Fruit fly (Drosophila melanogaster) whole organism, embryonic: ENCODE results near the gene CG11703.

Experiments used
- BtbVII ChIP-seq: fragments of 200-800 bp; sonication (Bioruptor generic); optimal IDR thresholded peaks from 3 replicates; lab custom pipeline; 2017; ENCODE audit warnings: missing biosample characterization, mild to moderate bottlenecking, missing genetic modification characterization
- Bteb2 ChIP-seq: fragments of 200-800 bp; sonication (Bioruptor generic); optimal IDR thresholded peaks from 2 replicates; lab custom pipeline; 2016; ENCODE audit warnings: missing biosample characterization, missing genetic modification characterization
- CG10147 ChIP-seq: fragments of 200-800 bp; sonication (Bioruptor generic); optimal IDR thresholded peaks from 2 replicates; lab custom pipeline; 2019; ENCODE audit warnings: missing biosample characterization, mild to moderate bottlenecking, missing genetic modification characterization, moderate library complexity
- CG11695 ChIP-seq: fragments of 200-800 bp; sonication (Bioruptor generic); IDR thresholded peaks from 3 replicates; pipeline ENCODE4 v1.3.6; 2022; ENCODE audit warnings: missing biosample characterization, missing genetic modification characterization
- CG12071 ChIP-seq: fragments of 200-800 bp; sonication (Bioruptor generic); optimal IDR thresholded peaks from 3 replicates; lab custom pipeline; 2018; ENCODE audit warnings: missing biosample characterization, mild to moderate bottlenecking, missing genetic modification characterization
- CG12104 ChIP-seq: fragments of 200-800 bp; sonication (Bioruptor generic); optimal IDR thresholded peaks from 3 replicates; lab custom pipeline; 2016; ENCODE audit warnings: missing biosample characterization, missing genetic modification characterization
- CG12659 ChIP-seq: fragments of 200-800 bp; sonication (Bioruptor generic); optimal IDR thresholded peaks from 3 replicates; lab custom pipeline; 2017; ENCODE audit warnings: mild to moderate bottlenecking, missing biosample characterization, missing genetic modification reagents, missing genetic modification characterization
- CG13424 ChIP-seq: fragments of 200-800 bp; sonication (Bioruptor generic); optimal IDR thresholded peaks from 2 replicates; lab custom pipeline; 2019; ENCODE audit warnings: missing biosample characterization, mild to moderate bottlenecking, missing genetic modification characterization, moderate library complexity
- CG15269 ChIP-seq: fragments of 200-800 bp; sonication (Bioruptor generic); optimal IDR thresholded peaks from 2 replicates; lab custom pipeline; 2018; ENCODE audit warnings: missing biosample characterization, mild to moderate bottlenecking, missing genetic modification characterization, moderate library complexity
- CG15479 ChIP-seq: fragments of 200-800 bp; sonication (Bioruptor generic); optimal IDR thresholded peaks from 3 replicates; lab custom pipeline; 2019; ENCODE audit warnings: missing biosample characterization, mild to moderate bottlenecking, missing genetic modification characterization, moderate library complexity
- CG1603 ChIP-seq: fragments of 200-800 bp; sonication (Bioruptor generic); optimal IDR thresholded peaks from 2 replicates; lab custom pipeline; 2019; ENCODE audit warnings: missing biosample characterization, mild to moderate bottlenecking, missing genetic modification characterization, moderate library complexity
- CG17359 ChIP-seq: fragments of 200-800 bp; sonication (Bioruptor generic); optimal IDR thresholded peaks from 3 replicates; lab custom pipeline; 2018; ENCODE audit warnings: missing biosample characterization, mild to moderate bottlenecking, missing genetic modification characterization, moderate library complexity
- CG17361 ChIP-seq: fragments of 200-800 bp; sonication (Bioruptor generic); IDR thresholded peaks from 3 replicates; pipeline ENCODE4 v1.3.6; 2022; ENCODE audit warnings: missing biosample characterization, missing genetic modification characterization
- CG18476 ChIP-seq: fragments of 200-800 bp; sonication (Bioruptor generic); optimal IDR thresholded peaks from 2 replicates; lab custom pipeline; 2016; ENCODE audit warnings: missing biosample characterization, mild to moderate bottlenecking, missing genetic modification characterization
- CG30403 ChIP-seq: fragments of 200-800 bp; sonication (Bioruptor generic); optimal IDR thresholded peaks from 3 replicates; lab custom pipeline; 2016; ENCODE audit warnings: missing biosample characterization, missing genetic modification characterization
- CG31441 ChIP-seq: fragments of 200-800 bp; sonication (Bioruptor generic); IDR thresholded peaks from 2 replicates; pipeline ENCODE4 v1.3.6; 2022; ENCODE audit warnings: missing biosample characterization, missing genetic modification characterization
- CG34224 ChIP-seq: fragments of 200-800 bp; sonication (Bioruptor generic); IDR thresholded peaks from 3 replicates; pipeline ENCODE4 v1.3.6; 2022; ENCODE audit warnings: missing biosample characterization, missing genetic modification characterization; ENCODE audit not compliant: partially characterized antibody
- CG3995 ChIP-seq: fragments of 200-800 bp; sonication (Bioruptor generic); optimal IDR thresholded peaks from 3 replicates; lab custom pipeline; 2016; ENCODE audit warnings: missing biosample characterization, missing genetic modification characterization
- CG4707 ChIP-seq: fragments of 200-800 bp; sonication (Bioruptor generic); optimal IDR thresholded peaks from 2 replicates; lab custom pipeline; 2018; ENCODE audit warnings: missing biosample characterization, mild to moderate bottlenecking, missing genetic modification characterization, moderate library complexity
- CG5180 ChIP-seq: fragments of 200-800 bp; sonication (Bioruptor generic); optimal IDR thresholded peaks from 3 replicates; lab custom pipeline; 2017; ENCODE audit warnings: missing biosample characterization, missing genetic modification characterization, mild to moderate bottlenecking, moderate library complexity, missing genetic modification reagents
- CG6683 ChIP-seq: fragments of 200-800 bp; sonication (Bioruptor generic); optimal IDR thresholded peaks from 2 replicates; lab custom pipeline; 2017; ENCODE audit warnings: missing biosample characterization, mild to moderate bottlenecking, missing genetic modification characterization, missing genetic modification reagents
- CG8765 ChIP-seq: fragments of 200-800 bp; sonication (Bioruptor generic); IDR thresholded peaks from 2 replicates; pipeline ENCODE4 v1.3.6; 2022; ENCODE audit warnings: missing biosample characterization, missing genetic modification characterization
- CHES-1-like ChIP-seq: fragments of 200-800 bp; sonication (Bioruptor generic); optimal IDR thresholded peaks from 2 replicates; lab custom pipeline; 2016; ENCODE audit warnings: missing biosample characterization, missing genetic modification characterization
- Camta ChIP-seq: fragments of 200-800 bp; sonication (Bioruptor generic); optimal IDR thresholded peaks from 2 replicates; lab custom pipeline; 2016; ENCODE audit warnings: missing biosample characterization, missing genetic modification characterization
- Ets65A ChIP-seq: fragments of 200-800 bp; sonication (Bioruptor generic); peaks from one replicate; lab custom pipeline; 2016; ENCODE audit warnings: missing biosample characterization, missing genetic modification characterization
- Hr51 ChIP-seq, 2 experiments: fragments of 200-800 bp; sonication (Bioruptor generic); optimal IDR thresholded peaks; 2 replicates in 1 of 2; 3 replicates in 1 of 2; lab custom pipeline; 2016 to 2018; ENCODE audit warnings: missing biosample characterization in 2 of 2, missing genetic modification characterization in 2 of 2, mild to moderate bottlenecking in 1 of 2, moderate library complexity in 1 of 2
- Lpt ChIP-seq: fragments of >200 bp; optimal IDR thresholded peaks from 2 replicates; lab custom pipeline; 2018; ENCODE audit warnings: missing biosample characterization, missing genetic modification characterization
- Meics ChIP-seq: fragments of 200-800 bp; sonication (Bioruptor generic); optimal IDR thresholded peaks from 2 replicates; lab custom pipeline; 2017; ENCODE audit warnings: missing biosample characterization, mild to moderate bottlenecking, missing genetic modification characterization
- abd-A ChIP-seq: fragments of 200-800 bp; sonication (Bioruptor generic); optimal IDR thresholded peaks from 3 replicates; lab custom pipeline; 2019; ENCODE audit warnings: missing biosample characterization, mild to moderate bottlenecking, missing genetic modification characterization, moderate library complexity
- dati ChIP-seq: fragments of 200-800 bp; sonication (Bioruptor generic); IDR thresholded peaks from 2 replicates; pipeline ENCODE4 v1.3.6; 2022; ENCODE audit warnings: missing biosample characterization, missing genetic modification characterization
- exex ChIP-seq: fragments of 200-800 bp; sonication (Bioruptor generic); optimal IDR thresholded peaks from 4 replicates; lab custom pipeline; 2018; ENCODE audit warnings: missing biosample characterization, mild to moderate bottlenecking, missing genetic modification characterization, moderate library complexity
- gem ChIP-seq: fragments of 200-800 bp; sonication (Bioruptor generic); optimal IDR thresholded peaks from 2 replicates; lab custom pipeline; 2019; ENCODE audit warnings: missing biosample characterization, mild to moderate bottlenecking, missing genetic modification characterization, moderate library complexity
- grau ChIP-seq: fragments of 200-800 bp; optimal IDR thresholded peaks from 3 replicates; lab custom pipeline; 2019; ENCODE audit warnings: missing biosample characterization, mild to moderate bottlenecking, missing genetic modification characterization, moderate library complexity
- hkb ChIP-seq, 2 experiments: fragments of 200-800 bp in 1 of 2; fragments of >200 bp in 1 of 2; sonication (Bioruptor generic) in 1 of 2; IDR thresholded peaks in 1 of 2; optimal IDR thresholded peaks in 1 of 2; 2 replicates each; pipeline versions ENCODE4 v1.3.6 to Lab custom; 2017 to 2022; ENCODE audit warnings: missing biosample characterization in 1 of 2, missing genetic modification characterization in 1 of 2
- ind ChIP-seq: fragments of 200-800 bp; sonication (Bioruptor generic); optimal IDR thresholded peaks from 3 replicates; lab custom pipeline; 2016; ENCODE audit warnings: missing biosample characterization, missing genetic modification characterization
- lab ChIP-seq: fragments of 200-800 bp; sonication (Bioruptor generic); optimal IDR thresholded peaks from 3 replicates; lab custom pipeline; 2017; ENCODE audit warnings: missing biosample characterization, missing genetic modification characterization, mild to moderate bottlenecking, moderate library complexity, missing genetic modification reagents
- lilli ChIP-seq: fragments of 200-800 bp; sonication (Bioruptor generic); optimal IDR thresholded peaks from 3 replicates; lab custom pipeline; 2016; ENCODE audit warnings: missing biosample characterization, missing genetic modification characterization
- nom ChIP-seq: fragments of 200-800 bp; sonication (Bioruptor generic); optimal IDR thresholded peaks from 2 replicates; lab custom pipeline; 2017; ENCODE audit warnings: missing biosample characterization, missing genetic modification characterization, mild to moderate bottlenecking, moderate library complexity, missing genetic modification reagents
- pros ChIP-seq: fragments of 200-800 bp; sonication (Bioruptor generic); optimal IDR thresholded peaks from 3 replicates; lab custom pipeline; 2019; ENCODE audit warnings: missing biosample characterization, mild to moderate bottlenecking, missing genetic modification characterization, moderate library complexity
- row ChIP-seq: fragments of 200-800 bp; sonication (Bioruptor generic); IDR thresholded peaks from 3 replicates; pipeline ENCODE4 v1.3.6; 2022; ENCODE audit warnings: missing biosample characterization, missing genetic modification characterization
- schlank ChIP-seq: fragments of 200-800 bp; sonication (Bioruptor generic); optimal IDR thresholded peaks from 2 replicates; lab custom pipeline; 2018; ENCODE audit warnings: missing biosample characterization, mild to moderate bottlenecking, missing genetic modification characterization
- sens ChIP-seq: fragments of 200-800 bp; sonication (Bioruptor generic); peaks from one replicate; lab custom pipeline; 2016; ENCODE audit warnings: missing biosample characterization, missing genetic modification characterization
- stc ChIP-seq: fragments of 200-800 bp; sonication (Bioruptor generic); IDR thresholded peaks from 2 replicates; pipeline ENCODE4 v1.3.6; 2022; ENCODE audit warnings: missing biosample characterization, missing genetic modification characterization
- tll ChIP-seq, 2 experiments: fragments of 200-800 bp in 1 of 2; fragments of >200 bp in 1 of 2; sonication (Bioruptor generic) in 1 of 2; optimal IDR thresholded peaks; 2 replicates each; lab custom pipeline; 2017 to 2019; ENCODE audit warnings: missing biosample characterization in 2 of 2, missing genetic modification characterization in 2 of 2, mild to moderate bottlenecking in 1 of 2, moderate library complexity in 1 of 2
- vnd ChIP-seq: fragments of 200-800 bp; sonication (Bioruptor generic); IDR thresholded peaks from 3 replicates; pipeline ENCODE4 v1.3.6; 2022; ENCODE audit warnings: missing biosample characterization, missing genetic modification characterization; ENCODE audit not compliant: partially characterized antibody

CG11703 gene

dm6 chr3R:19211778-19212177, 16.2 kb downstream of the CG11703 start, which contains the start of gene cry (continued):
- TF ChIP-seq CG18476 (GFP tag; lab: Kevin White, UChicago) (no peak), Hr51 (GFP tag; optimal IDR thresholded peaks at IDR 0.05; lab: Kevin White, UChicago) (peak in 1 of 2 experiments; percentile 68)
- TF ChIP-seq, all 482 proteins: peak for 140

DNA sequence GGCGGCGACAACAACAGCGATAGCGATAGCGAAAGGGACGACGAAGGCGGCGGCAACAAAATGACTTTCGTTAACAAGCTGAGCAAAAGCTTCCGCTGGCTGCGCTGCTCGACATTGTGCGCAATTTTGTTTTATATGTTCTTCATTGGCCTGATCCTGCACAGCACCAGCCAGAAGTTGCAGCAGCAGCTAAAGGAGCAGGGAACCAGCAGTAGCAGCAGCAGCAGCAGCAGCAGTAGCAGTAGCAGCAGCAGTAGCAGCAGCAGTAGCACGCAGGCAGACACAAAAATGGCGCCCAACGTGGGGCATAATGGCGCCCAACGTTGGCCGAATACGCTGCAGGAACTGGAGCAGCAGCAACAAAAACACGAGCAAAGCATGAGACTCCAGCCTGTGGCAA, 38.0 kb downstream of the CG11703 start:
- TF ChIP-seq CG17361 (GFP tag; lab: Robert Waterston, UW): 0 out of 3 replicates have a peak, but pooled peaks have one; percentile 26
- TF ChIP-seq Ets65A (GFP tag; lab: Kevin White, UChicago): peak; percentile 79
- no peak for TF ChIP-seq CG12071 (GFP tag; lab: Kevin White, UChicago)

- TF ChIP-seq CG1603 (tag; lab: Kevin White, UChicago) (peak; percentile 10), CG12104 (no peak), BtbVII (no peak), gem (tag; lab: Kevin White, UChicago) (peak; percentile 54), ind (GFP tag; lab: Kevin White, UChicago) (peak; percentile 42), lilli (GFP tag; lab: Kevin White, UChicago) (peak; percentile 1), CG8765 (no peak), CG15269 (peak; percentile 60), CG34224 (no peak), pros (GFP tag; lab: Kevin White, UChicago) (peak; percentile 12), sens (GFP tag; lab: Kevin White, UChicago) (peak; percentile 62), vnd (GFP tag; lab: Robert Waterston, UW) (no peak), CHES-1-like (GFP tag; lab: Kevin White, UChicago) (no peak), schlank (tag; lab: Kevin White, UChicago) (no peak), CG15479 (GFP tag; lab: Kevin White, UChicago) (no peak), CG3995 (no peak), nom (GFP tag; lab: Kevin White, UChicago) (peak; percentile 35), CG11695 (GFP tag; lab: Robert Waterston, UW) (0 out of 3 replicates have a peak, but pooled peaks have one; percentile 23), Lpt (GFP tag; lab: Kevin White, UChicago) (no peak), CG4707 (GFP tag; lab: Kevin White, UChicago) (no peak), CG31441 (GFP tag; lab: Robert Waterston, UW) (0 out of 2 replicates have a peak, but pooled peaks have one; percentile 15), abd-A (peak; percentile 15), stc (GFP tag; lab: Robert Waterston, UW) (no peak), dati (GFP tag; lab: Robert Waterston, UW) (no peak), Meics (GFP tag; lab: Kevin White, UChicago) (peak; percentile 21), Camta (GFP tag; lab: Kevin White, UChicago) (no peak), exex (tag; lab: Kevin White, UChicago) (no peak), CG17359 (tag; lab: Kevin White, UChicago) (peak; percentile 10), CG10147 (peak; percentile 11), Bteb2 (no peak), CG6683 (GFP tag; lab: Kevin White, UChicago) (no peak), row (GFP tag; lab: Robert Waterston, UW) (peak; percentile 68), CG30403 (GFP tag; lab: Kevin White, UChicago) (peak; percentile 24), hkb (optimal IDR thresholded peaks at IDR 0.05; lab: Kevin White, UChicago) (no peak), hkb (GFP tag; IDR thresholded peaks at IDR 0.05; lab: Robert Waterston, UW) (peak; percentile 40; the same call in 1 of the 2 replicates), CG13424 (tag; lab: Kevin White, UChicago) (peak; percentile 63), CG5180 (GFP tag; lab: Kevin White, UChicago) (peak; percentile 27), lab (GFP tag; lab: Kevin White, UChicago) (peak; percentile 21), grau (tag; lab: Kevin White, UChicago) (peak; percentile 48), tll (GFP tag; optimal IDR thresholded peaks at IDR 0.05; lab: Kevin White, UChicago) (no peak), CG12659 (GFP tag; lab: Kevin White, UChicago) (no peak), CG17361 (GFP tag; lab: Robert Waterston, UW) (0 out of 3 replicates have a peak, but pooled peaks have one; percentile 21)
These were observed 40.2 kb downstream of the CG11703 start for dm6 chr3R:19187717-19188149.
